Fruit fly (Drosophila melanogaster): ENCODE data around the gene Bre1.
A peak's percentile ranks its signal among the peaks of the same experiment; 100 is the strongest.

Bre1 gene

dm6 chr3L:5810633-5811341, 16.8 kb upstream of the Bre1 start, which contains the start of the genes S6k and kri (continued):
- peak; percentile 78 for TF ChIP-seq Med (GFP tag)
- TF ChIP-seq crol (GFP tag; IDR thresholded peaks at IDR 0.05), result no peak
- no peak for TF ChIP-seq lmd (GFP tag; IDR thresholded peaks at IDR 0.05)
- TF ChIP-seq cwo (GFP tag; optimal IDR thresholded peaks at IDR 0.05), result peak; percentile 36
- TF ChIP-seq CG8765 (GFP tag; IDR thresholded peaks at IDR 0.05), result peak; percentile 13; the same call in 1 of the 2 replicates
- TF ChIP-seq NC2α (GFP tag; optimal IDR thresholded peaks at IDR 0.05), result peak; percentile 7
- peak; percentile 12 for TF ChIP-seq CG12391 (tag; optimal IDR thresholded peaks at IDR 0.05)
- TF ChIP-seq fu2 (GFP tag; optimal IDR thresholded peaks at IDR 0.05), result no peak
- TF ChIP-seq Drgx (GFP tag; IDR thresholded peaks at IDR 0.05), result no peak
- TF ChIP-seq pum (GFP tag; optimal IDR thresholded peaks at IDR 0.05), result no peak
- no peak for TF ChIP-seq esg (GFP tag; conservative IDR thresholded peaks at IDR 0.05)
- TF ChIP-seq ems (GFP tag; optimal IDR thresholded peaks at IDR 0.05), result peak; percentile 5
- no peak for TF ChIP-seq wor (GFP tag; IDR thresholded peaks at IDR 0.05)
- TF ChIP-seq CG11456 (GFP tag; IDR thresholded peaks at IDR 0.05), result no peak
- no peak for TF ChIP-seq tna (GFP tag; IDR thresholded peaks at IDR 0.05; ENCODE audit: partially characterized antibody)
- TF ChIP-seq Sox100B (GFP tag; optimal IDR thresholded peaks at IDR 0.05), result no peak
- no peak for TF ChIP-seq CG6813 (GFP tag; optimal IDR thresholded peaks at IDR 0.05)
- no peak for TF ChIP-seq tx (GFP tag; optimal IDR thresholded peaks at IDR 0.05)
- TF ChIP-seq CG10431 (GFP tag; optimal IDR thresholded peaks at IDR 0.05), result no peak
- TF ChIP-seq CG7963 (GFP tag; IDR thresholded peaks at IDR 0.05; ENCODE audit: partially characterized antibody), result no peak
- no peak for TF ChIP-seq h (optimal IDR thresholded peaks at IDR 0.05)
- TF ChIP-seq CG31441 (GFP tag; IDR thresholded peaks at IDR 0.05), result no peak
- no peak for TF ChIP-seq CG17359 (tag; optimal IDR thresholded peaks at IDR 0.05)
- TF ChIP-seq CG10462 (GFP tag; optimal IDR thresholded peaks at IDR 0.05), result no peak
- no peak for TF ChIP-seq HLH54F (GFP tag; optimal IDR thresholded peaks at IDR 0.05)
- TF ChIP-seq CG8359 (GFP tag; optimal IDR thresholded peaks at IDR 0.05; ENCODE audit: borderline replicate concordance), result no peak
- no peak for TF ChIP-seq CG11723 (GFP tag; optimal IDR thresholded peaks at IDR 0.05)
- no peak for TF ChIP-seq Dfd (GFP tag; optimal IDR thresholded peaks at IDR 0.05)
- TF ChIP-seq CG2202 (tag; optimal IDR thresholded peaks at IDR 0.05), result no peak
- TF ChIP-seq CG9876 (GFP tag; optimal IDR thresholded peaks at IDR 0.05), result no peak
- TF ChIP-seq CG4282 (GFP tag; optimal IDR thresholded peaks at IDR 0.05), result peak; percentile 9
- TF ChIP-seq Jarid2 (GFP tag; optimal IDR thresholded peaks at IDR 0.05), result peak; percentile 40
- no peak for TF ChIP-seq cas (GFP tag; IDR thresholded peaks at IDR 0.05)
- peak; percentile 95 for TF ChIP-seq gfzf (GFP tag; optimal IDR thresholded peaks at IDR 0.05)
- no peak for TF ChIP-seq Mrtf (GFP tag; IDR thresholded peaks at IDR 0.05)
- no peak for TF ChIP-seq slp2 (GFP tag; optimal IDR thresholded peaks at IDR 0.05)
- no peak for TF ChIP-seq CG8089 (GFP tag; optimal IDR thresholded peaks at IDR 0.05)
- no peak for TF ChIP-seq CG12942 (GFP tag; optimal IDR thresholded peaks at IDR 0.05)
- TF ChIP-seq hth (optimal IDR thresholded peaks at IDR 0.05), result no peak
- TF ChIP-seq ERR (GFP tag; optimal IDR thresholded peaks at IDR 0.05), result no peak
- TF ChIP-seq Ada2b (GFP tag; IDR thresholded peaks at IDR 0.05), result no peak
- TF ChIP-seq CG1233 (GFP tag; optimal IDR thresholded peaks at IDR 0.05), result peak; percentile 15
- no peak for TF ChIP-seq Mad (GFP tag; optimal IDR thresholded peaks at IDR 0.05)
- TF ChIP-seq ttk (GFP tag; IDR thresholded peaks at IDR 0.05), result no peak
- TF ChIP-seq CG31388 (GFP tag; optimal IDR thresholded peaks at IDR 0.05), result no peak
- TF ChIP-seq ara (GFP tag; IDR thresholded peaks at IDR 0.05), result no peak
- peak; percentile 12; the same call in 1 of the 2 replicates for TF ChIP-seq hbn (GFP tag; IDR thresholded peaks at IDR 0.05; ENCODE audit: partially characterized antibody)
- peak; percentile 12 for TF ChIP-seq Camta (GFP tag; optimal IDR thresholded peaks at IDR 0.05)
- TF ChIP-seq kni (GFP tag; optimal IDR thresholded peaks at IDR 0.05), result peak; percentile 24
- no peak for TF ChIP-seq hb (GFP tag; IDR thresholded peaks at IDR 0.05; ENCODE audit: partially characterized antibody)
- peak; percentile 16; the same call in 1 of the 2 replicates for TF ChIP-seq onecut (GFP tag; IDR thresholded peaks at IDR 0.05)

Data from whole organism, embryonic.